Fruit fly (Drosophila melanogaster): ENCODE data around the gene sick.

sick gene

dm6 chr2L:19917860-19918259 lies 121.7 kb downstream of the sick start:
- TF ChIP-seq pan (optimal IDR thresholded peaks at IDR 0.05) (no peak), usp (GFP tag; optimal IDR thresholded peaks at IDR 0.05) (no peak), EcR (GFP tag; optimal IDR thresholded peaks at IDR 0.05) (no peak), CG8478 (optimal IDR thresholded peaks at IDR 0.05) (no peak), psq (optimal IDR thresholded peaks at IDR 0.05) (no peak), Dll (optimal IDR thresholded peaks at IDR 0.05) (no peak)

- TF ChIP-seq pan (optimal IDR thresholded peaks at IDR 0.05), result no peak
- no peak for TF ChIP-seq CG8478 (optimal IDR thresholded peaks at IDR 0.05)
- no peak for TF ChIP-seq Dll (optimal IDR thresholded peaks at IDR 0.05)
- no peak for TF ChIP-seq EcR (GFP tag; optimal IDR thresholded peaks at IDR 0.05)
- no peak for TF ChIP-seq usp (GFP tag; optimal IDR thresholded peaks at IDR 0.05)
- no peak for TF ChIP-seq psq (optimal IDR thresholded peaks at IDR 0.05)
These were observed 127.6 kb downstream of the sick start for dm6 chr2L:19923786-19924185.

DNA sequence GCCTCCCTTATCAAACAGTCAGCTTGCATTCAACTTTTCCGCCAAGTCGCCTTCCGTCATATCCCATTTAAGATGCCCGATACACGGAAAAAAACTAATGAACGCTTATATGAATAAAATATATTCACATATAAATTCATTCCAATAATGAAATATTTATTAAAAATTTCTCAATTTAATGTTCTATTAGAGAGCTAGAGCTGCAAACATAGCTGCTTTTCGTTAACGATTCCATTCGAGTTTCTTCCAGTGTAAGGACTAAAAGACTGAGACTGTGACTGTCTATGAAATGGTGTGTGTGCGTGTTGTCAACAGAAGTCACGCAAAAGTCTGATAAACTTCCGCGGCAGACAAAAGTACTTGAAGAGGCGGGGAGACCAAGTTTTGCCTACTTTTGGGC lies 133.9 kb downstream of the sick start:
- TF ChIP-seq EcR (GFP tag; optimal IDR thresholded peaks at IDR 0.05) (no peak), Dll (optimal IDR thresholded peaks at IDR 0.05) (no peak), psq (optimal IDR thresholded peaks at IDR 0.05) (no peak), CG8478 (optimal IDR thresholded peaks at IDR 0.05) (no peak), pan (optimal IDR thresholded peaks at IDR 0.05) (no peak), usp (GFP tag; optimal IDR thresholded peaks at IDR 0.05) (no peak)

- TF ChIP-seq usp (GFP tag; optimal IDR thresholded peaks at IDR 0.05) (no peak), psq (optimal IDR thresholded peaks at IDR 0.05) (no peak), pan (optimal IDR thresholded peaks at IDR 0.05) (no peak)
These were observed 136.4 kb downstream of the sick start for dm6 chr2L:19932523-19932922.

dm6 chr2L:19935085-19935846 lies 139.1 kb downstream of the sick start:
- TF ChIP-seq Dll (optimal IDR thresholded peaks at IDR 0.05) (no peak), psq (optimal IDR thresholded peaks at IDR 0.05) (no peak), EcR (GFP tag; optimal IDR thresholded peaks at IDR 0.05) (no peak), pan (optimal IDR thresholded peaks at IDR 0.05) (no peak), CG8478 (optimal IDR thresholded peaks at IDR 0.05) (no peak), usp (GFP tag; optimal IDR thresholded peaks at IDR 0.05) (no peak)

- TF ChIP-seq pan (optimal IDR thresholded peaks at IDR 0.05) (no peak), usp (GFP tag; optimal IDR thresholded peaks at IDR 0.05) (no peak)
These were observed 141.8 kb downstream of the sick start for dm6 chr2L:19937804-19938461.

dm6 chr2L:19940036-19940435 lies 143.9 kb downstream of the sick start:
- TF ChIP-seq psq (optimal IDR thresholded peaks at IDR 0.05) (no peak), CG8478 (optimal IDR thresholded peaks at IDR 0.05) (no peak), pan (optimal IDR thresholded peaks at IDR 0.05) (no peak), usp (GFP tag; optimal IDR thresholded peaks at IDR 0.05) (no peak), Dll (optimal IDR thresholded peaks at IDR 0.05) (no peak), EcR (GFP tag; optimal IDR thresholded peaks at IDR 0.05) (no peak)

DNA sequence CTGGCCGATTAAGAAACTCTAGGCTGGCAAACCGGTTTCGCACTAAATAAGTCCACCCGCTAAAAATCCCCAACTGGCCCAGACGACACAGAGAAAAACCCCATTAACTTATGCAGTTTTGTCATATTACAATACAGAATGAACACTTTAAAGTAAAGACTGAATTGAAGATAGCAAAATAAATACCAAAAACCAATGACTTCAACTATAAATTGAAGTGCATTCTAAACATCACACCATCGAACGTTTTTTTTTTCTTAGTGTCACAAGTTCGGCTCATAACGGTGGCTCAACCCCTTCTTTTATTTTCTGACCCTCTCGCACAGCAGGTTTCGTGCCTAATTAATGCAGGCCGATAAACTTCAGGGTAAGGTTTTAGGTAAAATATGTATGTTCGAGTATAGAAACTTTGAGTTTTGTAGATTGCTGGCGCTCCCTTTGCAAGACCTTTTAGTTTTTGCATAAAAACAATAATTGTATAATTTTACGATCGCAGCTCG lies 145.2 kb downstream of the sick start:
- TF ChIP-seq CG8478 (optimal IDR thresholded peaks at IDR 0.05) (no peak), pan (optimal IDR thresholded peaks at IDR 0.05) (no peak), psq (optimal IDR thresholded peaks at IDR 0.05) (no peak), usp (GFP tag; optimal IDR thresholded peaks at IDR 0.05) (no peak), Dll (optimal IDR thresholded peaks at IDR 0.05) (no peak), EcR (GFP tag; optimal IDR thresholded peaks at IDR 0.05) (no peak)

- no peak for TF ChIP-seq usp (GFP tag; optimal IDR thresholded peaks at IDR 0.05)
- no peak for TF ChIP-seq EcR (GFP tag; optimal IDR thresholded peaks at IDR 0.05)
- TF ChIP-seq pan (optimal IDR thresholded peaks at IDR 0.05), result no peak
- no peak for TF ChIP-seq CG8478 (optimal IDR thresholded peaks at IDR 0.05)
- TF ChIP-seq Dll (optimal IDR thresholded peaks at IDR 0.05), result no peak
These were observed 146.3 kb downstream of the sick start for dm6 chr2L:19942510-19942909.

dm6 chr2L:19943112-19943511 lies 146.9 kb downstream of the sick start:
- TF ChIP-seq usp (GFP tag; optimal IDR thresholded peaks at IDR 0.05) (no peak), Dll (optimal IDR thresholded peaks at IDR 0.05) (no peak), CG8478 (optimal IDR thresholded peaks at IDR 0.05) (no peak), psq (optimal IDR thresholded peaks at IDR 0.05) (no peak), EcR (GFP tag; optimal IDR thresholded peaks at IDR 0.05) (no peak), pan (optimal IDR thresholded peaks at IDR 0.05) (no peak)

DNA sequence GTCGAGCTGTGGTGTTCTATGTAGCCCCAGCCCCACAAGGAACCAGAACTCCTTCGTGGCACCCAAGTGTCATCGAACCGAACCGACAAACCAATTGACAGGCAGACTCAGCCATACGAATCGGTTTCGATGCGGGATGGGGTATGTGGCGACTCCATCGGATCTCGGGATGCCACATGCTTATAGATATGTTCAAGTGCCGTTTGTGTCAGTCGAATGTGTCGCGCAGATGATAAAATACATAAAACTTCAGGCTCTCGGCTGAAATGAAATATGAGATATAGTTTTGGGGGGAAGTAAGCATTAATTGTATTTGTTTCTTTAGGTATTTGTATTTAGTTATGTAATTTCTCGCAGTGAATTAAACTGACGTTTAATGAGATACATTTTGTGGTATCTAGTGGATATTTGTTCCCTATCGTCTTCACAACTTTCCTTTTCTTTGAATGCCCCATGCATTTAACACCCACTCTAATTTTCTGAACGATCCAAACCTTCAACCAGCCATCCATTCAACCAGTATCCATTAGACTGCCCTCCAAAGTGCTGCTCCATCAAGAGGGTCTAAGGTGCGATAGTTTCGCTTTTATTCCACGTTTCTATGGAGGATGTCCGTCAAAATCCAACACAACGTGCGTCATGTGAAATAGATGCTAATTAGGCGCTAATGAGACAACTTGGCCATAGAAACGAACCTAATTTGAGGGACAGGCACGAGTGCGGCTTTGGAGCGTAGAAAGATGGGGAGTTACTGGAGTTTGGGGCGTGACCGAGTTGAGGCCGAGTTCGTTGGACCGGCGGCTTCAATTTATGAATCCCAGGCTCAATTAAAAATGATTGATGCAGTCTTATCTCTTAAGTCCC lies 148.4 kb downstream of the sick start:
- no peak for TF ChIP-seq Dll (optimal IDR thresholded peaks at IDR 0.05)
- peak in 1 of 2 experiments; percentile 54 for TF ChIP-seq EcR (GFP tag; optimal IDR thresholded peaks at IDR 0.05)
- TF ChIP-seq usp (GFP tag; optimal IDR thresholded peaks at IDR 0.05), result no peak
- TF ChIP-seq CG8478 (optimal IDR thresholded peaks at IDR 0.05), result no peak

dm6 chr2L:19947992-19948524 lies 151.9 kb downstream of the sick start:
- TF ChIP-seq pan (optimal IDR thresholded peaks at IDR 0.05) (no peak), CG8478 (optimal IDR thresholded peaks at IDR 0.05) (no peak), usp (GFP tag; optimal IDR thresholded peaks at IDR 0.05) (no peak), Dll (optimal IDR thresholded peaks at IDR 0.05) (no peak), EcR (GFP tag; optimal IDR thresholded peaks at IDR 0.05) (no peak), psq (optimal IDR thresholded peaks at IDR 0.05) (no peak)

Data from whole organism.